Worm (Caenorhabditis elegans) whole organism, L4 larva: Measurements from ENCODE around the gene col-33.
A peak's percentile ranks its signal among the peaks of the same experiment; 100 is the strongest.

ENCODE experiments used
- R02D3.7 ChIP-seq: fragments of 150-350 bp; sonication (generic microtip); optimal IDR thresholded peaks from 3 replicates; lab custom pipeline; 2014; ENCODE audit warnings: missing biosample characterization, missing genetic modification characterization
- dpl-1 ChIP-seq: fragments of 150-350 bp; optimal IDR thresholded peaks from 2 replicates; lab custom pipeline; 2014; ENCODE audit warnings: missing biosample characterization, missing genetic modification reagents, missing genetic modification characterization
- lir-3 ChIP-seq: sonication (generic microtip); optimal IDR thresholded peaks from 2 replicates; lab custom pipeline; 2016; ENCODE audit warnings: mild to moderate bottlenecking, missing genetic modification characterization, missing compliant biosample characterization
- lsy-2 ChIP-seq, 2 experiments: fragments of 150-350 bp in 1 of 2; sonication (generic microtip) in 1 of 2; optimal IDR thresholded peaks; 2 replicates each; lab custom pipeline; 2014 to 2017; ENCODE audit warnings: missing biosample characterization in 2 of 2, missing genetic modification characterization in 2 of 2
- nhr-28 ChIP-seq: fragments of 150-350 bp; optimal IDR thresholded peaks from 2 replicates; lab custom pipeline; 2014; ENCODE audit warnings: missing biosample characterization, missing genetic modification characterization
- nhr-76 ChIP-seq: fragments of 150-350 bp; optimal IDR thresholded peaks from 2 replicates; lab custom pipeline; 2014; ENCODE audit warnings: missing biosample characterization, missing genetic modification characterization
- skn-1 ChIP-seq: fragments of 150-350 bp; optimal IDR thresholded peaks from 2 replicates; lab custom pipeline; 2014; ENCODE audit warnings: missing biosample characterization, missing genetic modification characterization
- snpc-4 ChIP-seq: fragments of 150-350 bp; optimal IDR thresholded peaks from 2 replicates; lab custom pipeline; 2014; ENCODE audit warnings: missing biosample characterization, missing genetic modification characterization
- unc-62 ChIP-seq, 3 experiments: fragments of 150-350 bp in 1 of 3; sonication (generic microtip); optimal IDR thresholded peaks in 2 of 3; peaks in 1 of 3; 1 replicate in 1 of 3; 2 replicates in 2 of 3; lab custom pipeline; 2014 to 2017; ENCODE audit warnings: missing biosample characterization in 3 of 3, missing genetic modification characterization in 3 of 3, missing genetic modification reagents in 3 of 3, missing genotype in 1 of 3
- ztf-11 ChIP-seq: fragments of 150-350 bp; optimal IDR thresholded peaks from 2 replicates; lab custom pipeline; 2014; ENCODE audit warnings: missing biosample characterization, missing genetic modification characterization

DNA sequence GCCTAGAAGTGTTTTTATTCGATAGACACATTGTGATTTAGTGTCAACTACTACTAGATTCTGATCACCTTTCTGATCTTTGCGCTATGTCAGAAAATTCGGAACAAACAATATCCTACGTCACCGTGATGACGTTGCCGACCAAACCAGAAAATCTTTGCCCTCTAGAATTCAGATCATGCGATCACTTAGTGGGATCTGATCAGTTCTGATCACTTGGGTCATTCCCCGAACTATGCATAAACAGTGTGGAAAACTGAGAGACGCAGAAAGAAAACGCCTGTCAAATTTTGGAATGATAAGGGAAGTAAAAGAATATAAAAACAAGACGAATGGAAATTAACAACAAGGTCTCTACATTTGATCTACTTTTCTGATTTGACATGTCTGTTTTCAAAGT, 31.5 kb downstream of the col-33 start, which contains the start of gene F15E6.3:
- TF ChIP-seq lir-3 (tag; lab: Kevin White, UChicago), result no peak
- TF ChIP-seq nhr-28 (tag; lab: Kevin White, UChicago), result peak; percentile 82
- TF ChIP-seq lsy-2 (tag; optimal IDR thresholded peaks at IDR 0.05; lab: Kevin White, UChicago), result peak in 1 of 2 experiments; percentile 22
- no peak for TF ChIP-seq snpc-4 (tag; lab: Kevin White, UChicago)
- TF ChIP-seq dpl-1 (GFP tag; lab: Kevin White, UChicago), result no peak
- no peak for TF ChIP-seq nhr-76 (tag; lab: Kevin White, UChicago)
- no peak for TF ChIP-seq skn-1 (tag; lab: Kevin White, UChicago)
- TF ChIP-seq ztf-11 (tag; lab: Kevin White, UChicago), result no peak
- peak in 1 of 2 experiments; percentile 99 for TF ChIP-seq unc-62 (GFP tag; optimal IDR thresholded peaks at IDR 0.05 in 1 of 2; lab: Kevin White, UChicago)
- no peak for TF ChIP-seq unc-62 (tag; optimal IDR thresholded peaks at IDR 0.05; lab: Kevin White, UChicago)
- TF ChIP-seq R02D3.7 (tag; lab: Kevin White, UChicago), result no peak
